Worm (Caenorhabditis elegans): ENCODE results near the gene phyh-1.

phyh-1 gene

DNA sequence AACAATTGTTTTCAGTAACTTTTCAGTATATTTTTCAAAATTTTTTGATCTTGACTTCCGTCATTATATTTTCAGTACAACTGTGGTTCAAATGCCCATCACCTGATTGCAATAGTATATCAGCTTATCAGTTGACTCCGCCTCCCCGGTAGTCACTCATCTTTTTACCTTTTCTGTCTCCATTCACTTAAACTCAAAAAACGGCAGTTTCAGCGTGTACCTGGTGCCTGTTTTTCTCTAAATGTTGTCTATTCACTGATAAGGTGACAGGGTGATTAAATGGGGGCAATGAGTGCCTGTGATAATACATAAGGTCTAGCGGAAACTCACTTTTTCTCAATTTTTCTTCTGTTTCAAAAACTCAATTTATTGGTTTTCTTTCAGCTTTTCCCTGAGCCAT is 14.0 kb downstream of the phyh-1 start, which contains the start of gene ZK550.2:
ZK550.2 (plus strand) TSS at position 385 of the 400 bp plus-strand sequence.
- TF ChIP-seq nhr-76 (tag; optimal IDR thresholded peaks at IDR 0.05) (no peak), sem-2 (GFP tag; optimal IDR thresholded peaks at IDR 0.05) (no peak), ztf-11 (tag; optimal IDR thresholded peaks at IDR 0.05) (no peak), ces-1 (GFP tag; optimal IDR thresholded peaks at IDR 0.05) (no peak), M03D4.4 (tag; optimal IDR thresholded peaks at IDR 0.05) (no peak), nhr-12 (tag; optimal IDR thresholded peaks at IDR 0.05) (no peak), elt-3 (tag; optimal IDR thresholded peaks at IDR 0.05) (no peak), nhr-2 (tag; optimal IDR thresholded peaks at IDR 0.05) (no peak), mep-1 (tag; optimal IDR thresholded peaks at IDR 0.05) (no peak), elt-1 (tag; optimal IDR thresholded peaks at IDR 0.05; ENCODE audit: borderline replicate concordance, insufficient read depth) (no peak), lin-32 (GFP tag; optimal IDR thresholded peaks at IDR 0.05) (no peak), lsy-2 (tag; optimal IDR thresholded peaks at IDR 0.05) (no peak), bed-3 (GFP tag; optimal IDR thresholded peaks at IDR 0.05) (no peak), drap-1 (GFP tag; optimal IDR thresholded peaks at IDR 0.05) (no peak), blmp-1 (tag; optimal IDR thresholded peaks at IDR 0.05) (no peak), unc-39 (tag; optimal IDR thresholded peaks at IDR 0.05) (no peak), ceh-39 (tag; optimal IDR thresholded peaks at IDR 0.05) (no peak)

ce11 chrIV:17238951-17239350 is 20.3 kb downstream of the phyh-1 start:
- TF ChIP-seq flh-1 (GFP tag; optimal IDR thresholded peaks at IDR 0.05) (no peak), sptf-1 (tag; optimal IDR thresholded peaks at IDR 0.05) (no peak), ces-1 (GFP tag; optimal IDR thresholded peaks at IDR 0.05) (peak; percentile 60), M03D4.4 (tag; optimal IDR thresholded peaks at IDR 0.05) (no peak), hlh-1 (tag; optimal IDR thresholded peaks at IDR 0.05) (no peak), pha-4 (tag; optimal IDR thresholded peaks at IDR 0.05) (no peak)

DNA sequence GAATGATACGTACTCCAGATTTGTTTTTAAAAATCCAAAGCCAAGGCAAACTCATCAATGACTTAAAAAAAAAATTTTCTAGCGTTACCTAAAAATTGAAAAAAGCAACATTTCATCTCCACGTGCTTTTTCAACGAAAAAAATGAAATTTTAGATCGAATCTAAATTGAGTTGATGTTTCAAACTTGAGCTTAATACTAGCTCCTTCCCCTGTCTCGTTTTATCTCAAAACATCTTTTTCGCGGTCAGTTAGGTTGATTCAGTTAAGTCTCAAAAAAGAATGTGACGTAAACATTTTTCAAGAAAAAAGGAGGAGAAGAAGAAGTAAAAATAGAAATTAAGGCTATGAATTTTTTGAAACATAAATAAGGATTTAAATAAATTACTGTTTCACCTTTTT is 22.2 kb downstream of the phyh-1 start:
- TF ChIP-seq nhr-2 (tag; optimal IDR thresholded peaks at IDR 0.05) (no peak), ceh-39 (tag; optimal IDR thresholded peaks at IDR 0.05) (no peak), ces-1 (GFP tag; optimal IDR thresholded peaks at IDR 0.05) (peak; percentile 26)

ce11 chrIV:17233494-17233893 is 25.7 kb downstream of the phyh-1 start:
- TF ChIP-seq ces-1 (GFP tag; optimal IDR thresholded peaks at IDR 0.05): peak; percentile 91
- no peak for TF ChIP-seq ceh-39 (tag; optimal IDR thresholded peaks at IDR 0.05)
- no peak for TF ChIP-seq ztf-11 (tag; optimal IDR thresholded peaks at IDR 0.05)

- TF ChIP-seq hlh-1 (tag; optimal IDR thresholded peaks at IDR 0.05) (no peak), ces-1 (GFP tag; optimal IDR thresholded peaks at IDR 0.05) (peak; percentile 77)
These were observed 26.3 kb downstream of the phyh-1 start for ce11 chrIV:17232899-17233298.

- TF ChIP-seq ceh-83 (GFP tag; optimal IDR thresholded peaks at IDR 0.05) (no peak), drap-1 (GFP tag; optimal IDR thresholded peaks at IDR 0.05) (no peak), elt-1 (tag; optimal IDR thresholded peaks at IDR 0.05; ENCODE audit: borderline replicate concordance, insufficient read depth) (no peak), mab-5 (tag; optimal IDR thresholded peaks at IDR 0.05) (no peak), nhr-237 (tag; optimal IDR thresholded peaks at IDR 0.05) (no peak)
These were observed 28.3 kb downstream of the phyh-1 start, which contains the start of gene npr-32 for ce11 chrIV:17230958-17231357. Gene npr-32 (minus strand): TSS chrIV:17231058.

ce11 chrIV:17223474-17223873 is 35.7 kb downstream of the phyh-1 start, which contains the start of gene Y116A8B.4:
Gene Y116A8B.4 (plus strand): TSS chrIV:17223774.
- TF ChIP-seq bed-3 (GFP tag; optimal IDR thresholded peaks at IDR 0.05) (no peak), cnd-1 (tag; optimal IDR thresholded peaks at IDR 0.05) (no peak), nhr-2 (tag; optimal IDR thresholded peaks at IDR 0.05) (no peak), ceh-39 (tag; optimal IDR thresholded peaks at IDR 0.05) (no peak), nhr-237 (tag; optimal IDR thresholded peaks at IDR 0.05) (no peak), ceh-83 (GFP tag; optimal IDR thresholded peaks at IDR 0.05) (no peak), nhr-12 (tag; optimal IDR thresholded peaks at IDR 0.05) (no peak), blmp-1 (tag; optimal IDR thresholded peaks at IDR 0.05) (no peak), sptf-1 (tag; optimal IDR thresholded peaks at IDR 0.05) (no peak), mls-2 (tag; optimal IDR thresholded peaks at IDR 0.05) (no peak), pha-4 (tag; optimal IDR thresholded peaks at IDR 0.05) (no peak), ham-2 (GFP tag; optimal IDR thresholded peaks at IDR 0.05) (no peak), unc-39 (tag; optimal IDR thresholded peaks at IDR 0.05) (no peak), zip-8 (tag; optimal IDR thresholded peaks at IDR 0.05) (no peak), lin-13 (tag; optimal IDR thresholded peaks at IDR 0.05) (no peak), lin-32 (GFP tag; optimal IDR thresholded peaks at IDR 0.05) (no peak), lsy-2 (tag; optimal IDR thresholded peaks at IDR 0.05) (no peak), snpc-4 (tag; optimal IDR thresholded peaks at IDR 0.05) (no peak), ceh-43 (GFP tag; optimal IDR thresholded peaks at IDR 0.05) (no peak)

Measured in whole organism, mixed stage, embryonic.